Fruit fly (Drosophila melanogaster) whole organism, prepupa: Measurements from ENCODE around the gene CG10802.

ENCODE experiments used
- Blimp-1 ChIP-seq: fragments of 200-800 bp; sonication (Bioruptor generic); optimal IDR thresholded peaks from 3 replicates; lab custom pipeline; 2017; ENCODE audit warnings: missing biosample characterization, missing genetic modification characterization, mild to moderate bottlenecking, moderate library complexity, missing genetic modification reagents
- CG11294 ChIP-seq: fragments of 200-800 bp; sonication (Bioruptor generic); IDR thresholded peaks from 2 replicates; pipeline ENCODE4 v1.3.6; 2022; ENCODE audit warnings: missing biosample characterization, missing genetic modification characterization
- CG16779 ChIP-seq: fragments of 200-800 bp; sonication (Bioruptor generic); optimal IDR thresholded peaks from 3 replicates; lab custom pipeline; 2017; ENCODE audit warnings: missing biosample characterization, mild to moderate bottlenecking, missing genetic modification characterization
- CG3919 ChIP-seq: fragments of 200-800 bp; sonication (Bioruptor generic); optimal IDR thresholded peaks from 3 replicates; lab custom pipeline; 2016; ENCODE audit warnings: missing biosample characterization, missing genetic modification characterization
- CG7368 ChIP-seq: fragments of 200-800 bp; sonication (Bioruptor generic); optimal IDR thresholded peaks from 3 replicates; lab custom pipeline; 2016; ENCODE audit warnings: missing biosample characterization, missing genetic modification characterization
- Ets21C ChIP-seq: fragments of 200-800 bp; sonication (Bioruptor generic); optimal IDR thresholded peaks from 3 replicates; lab custom pipeline; 2016; ENCODE audit warnings: missing biosample characterization, missing genetic modification characterization
- Gug ChIP-seq: fragments of 200-800 bp; sonication (Bioruptor generic); IDR thresholded peaks from 2 replicates; pipeline ENCODE4 v1.3.6; 2022; ENCODE audit warnings: missing biosample characterization, missing genetic modification characterization
- Hr4 ChIP-seq: fragments of 200-800 bp; sonication (Bioruptor generic); optimal IDR thresholded peaks from 3 replicates; lab custom pipeline; 2016; ENCODE audit warnings: missing biosample characterization, missing genetic modification characterization
- OdsH ChIP-seq: fragments of 200-800 bp; sonication (Bioruptor generic); optimal IDR thresholded peaks from 3 replicates; lab custom pipeline; 2016; ENCODE audit warnings: missing biosample characterization, missing genetic modification characterization
- cyc ChIP-seq: fragments of 200-800 bp; sonication (Bioruptor generic); optimal IDR thresholded peaks from 3 replicates; lab custom pipeline; 2016; ENCODE audit warnings: missing biosample characterization, missing genetic modification characterization
- dac ChIP-seq: fragments of 200-800 bp; sonication (Bioruptor generic); optimal IDR thresholded peaks from 2 replicates; lab custom pipeline; 2017; ENCODE audit warnings: missing biosample characterization, mild to moderate bottlenecking, missing genetic modification characterization
- esn ChIP-seq: fragments of 200-800 bp; sonication (Bioruptor generic); optimal IDR thresholded peaks from 2 replicates; lab custom pipeline; 2016; ENCODE audit warnings: missing biosample characterization, mild to moderate bottlenecking, missing genetic modification characterization, moderate library complexity
- fd59A ChIP-seq: fragments of 200-800 bp; sonication (Bioruptor generic); optimal IDR thresholded peaks from 2 replicates; lab custom pipeline; 2017; ENCODE audit warnings: missing biosample characterization, mild to moderate bottlenecking, missing genetic modification characterization, missing genetic modification reagents
- vri ChIP-seq: fragments of 200-800 bp; sonication (Bioruptor generic); optimal IDR thresholded peaks from 3 replicates; lab custom pipeline; 2016; ENCODE audit warnings: missing biosample characterization, mild to moderate bottlenecking, missing genetic modification characterization

DNA sequence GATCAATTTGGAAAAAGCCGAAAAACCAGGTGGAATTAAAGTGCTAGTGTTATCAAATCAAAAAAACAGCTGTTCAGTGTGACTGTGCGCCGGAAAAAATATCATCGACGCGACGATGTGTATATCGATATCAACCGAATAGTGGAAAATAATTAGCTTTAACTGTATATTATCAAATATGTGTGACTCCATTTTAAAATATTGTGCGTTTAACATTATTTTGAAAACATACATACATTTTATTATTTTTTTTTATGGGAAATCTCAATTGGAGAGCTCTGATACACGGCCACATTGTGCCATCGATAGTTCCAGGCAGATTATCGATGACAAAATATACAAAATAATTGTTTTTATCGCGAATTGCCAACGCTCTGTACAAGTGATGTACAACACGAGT is 2.5 kb downstream of the CG10802 start, which contains the start of the genes CG14270 and CG10803:
- TF ChIP-seq fd59A (GFP tag; lab: Kevin White, UChicago) = no peak
- TF ChIP-seq Blimp-1 = no peak
- TF ChIP-seq CG16779 (tag; lab: Kevin White, UChicago) = no peak
- TF ChIP-seq Hr4 (GFP tag; lab: Kevin White, UChicago) = no peak
- TF ChIP-seq cyc (GFP tag; lab: Kevin White, UChicago) = no peak
- no peak for TF ChIP-seq CG7368 (GFP tag; lab: Kevin White, UChicago)
- no peak for TF ChIP-seq CG11294 (GFP tag; lab: Robert Waterston, UW)
- TF ChIP-seq CG3919 = no peak
- peak; percentile 40 for TF ChIP-seq esn (GFP tag; lab: Kevin White, UChicago)
- TF ChIP-seq dac (GFP tag; lab: Kevin White, UChicago) = no peak
- no peak for TF ChIP-seq OdsH (GFP tag; lab: Kevin White, UChicago)
- TF ChIP-seq Gug (GFP tag; lab: Robert Waterston, UW) = no peak
- no peak for TF ChIP-seq vri (GFP tag; lab: Kevin White, UChicago)
- TF ChIP-seq Ets21C (GFP tag; lab: Kevin White, UChicago) = peak; percentile 11
